Fruit fly (Drosophila melanogaster): Measurements from ENCODE around the gene GstD1.

dm6 chr3R:12402935-12403334 is 33.9 kb upstream of the GstD1 start:
- no peak for TF ChIP-seq Myc (optimal IDR thresholded peaks at IDR 0.05)
- no peak for TF ChIP-seq insv (optimal IDR thresholded peaks at IDR 0.05)
- no peak for TF ChIP-seq h (optimal IDR thresholded peaks at IDR 0.05)

All from Kc167 (cell line).